Worm (Caenorhabditis elegans) whole organism, L2 larva: Measurements from ENCODE around the gene sri-78.

Source experiments
- ZK546.5 ChIP-seq: sonication (generic microtip); optimal IDR thresholded peaks from 2 replicates; lab custom pipeline; 2017; ENCODE audit warnings: missing biosample characterization, missing genetic modification characterization
- crh-2 ChIP-seq: sonication (generic microtip); optimal IDR thresholded peaks from 2 replicates; lab custom pipeline; 2017; ENCODE audit warnings: missing biosample characterization, missing genetic modification characterization
- elt-3 ChIP-seq: sonication (generic microtip); optimal IDR thresholded peaks from 2 replicates; lab custom pipeline; 2017; ENCODE audit warnings: missing biosample characterization, missing genetic modification characterization
- fos-1 ChIP-seq: fragments of 150-350 bp; optimal IDR thresholded peaks from 2 replicates; lab custom pipeline; 2014; ENCODE audit warnings: missing biosample characterization, missing genetic modification characterization
- lin-39 ChIP-seq: fragments of 150-350 bp; optimal IDR thresholded peaks from 2 replicates; lab custom pipeline; 2014; ENCODE audit warnings: missing biosample characterization, missing genetic modification reagents, missing genetic modification characterization
- nhr-23 ChIP-seq: fragments of 150-350 bp; optimal IDR thresholded peaks from 2 replicates; lab custom pipeline; 2014; ENCODE audit warnings: missing biosample characterization, missing genetic modification reagents, missing genetic modification characterization
- sma-3 ChIP-seq: sonication (generic microtip); optimal IDR thresholded peaks from 2 replicates; lab custom pipeline; 2016; ENCODE audit warnings: missing genetic modification reagents, missing genetic modification characterization, missing compliant biosample characterization
- ztf-11 ChIP-seq: sonication (generic microtip); optimal IDR thresholded peaks from 2 replicates; lab custom pipeline; 2017; ENCODE audit warnings: missing biosample characterization, missing genetic modification characterization

ce11 chrII:3225200-3225599 lies 40.2 kb downstream of the sri-78 start, which contains the start of gene ZC239.16:
- no peak for TF ChIP-seq lin-39 (tag; lab: Kevin White, UChicago)
- no peak for TF ChIP-seq ztf-11 (tag; lab: Kevin White, UChicago)
- peak; percentile 63 for TF ChIP-seq fos-1 (tag; lab: Kevin White, UChicago)
- no peak for TF ChIP-seq elt-3 (tag; lab: Kevin White, UChicago)
- TF ChIP-seq sma-3 (GFP tag; lab: Kevin White, UChicago), result no peak
- TF ChIP-seq ZK546.5 (tag; lab: Kevin White, UChicago), result no peak
- no peak for TF ChIP-seq crh-2
- no peak for TF ChIP-seq nhr-23 (tag; lab: Kevin White, UChicago)
